Worm (Caenorhabditis elegans): ENCODE data around the gene K07E3.1.

DNA sequence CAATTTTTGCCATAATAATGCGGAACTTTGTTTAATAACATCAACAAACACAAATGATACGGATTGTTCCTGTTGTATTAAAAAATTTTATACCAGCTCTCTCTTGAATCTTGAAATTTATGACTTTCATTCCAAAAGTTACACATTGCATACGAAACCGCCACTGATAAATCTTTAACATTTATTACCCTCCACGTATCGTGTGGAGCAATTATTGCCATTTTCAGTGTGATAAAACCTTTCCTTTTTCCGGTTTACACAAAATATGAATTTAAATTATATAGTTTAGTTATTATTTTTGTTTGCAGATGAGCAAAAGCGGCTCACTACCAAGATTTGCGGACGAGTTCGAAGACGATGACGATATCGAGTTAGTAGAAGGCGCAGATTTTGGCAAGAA lies 49.4 kb upstream of the K07E3.1 start, which contains the start of gene C18A11.3:
- peak; percentile 22 for TF ChIP-seq dve-1 (tag; optimal IDR thresholded peaks at IDR 0.05; ENCODE audit: insufficient read depth)
- TF ChIP-seq nhr-237 (tag; optimal IDR thresholded peaks at IDR 0.05), result no peak
- TF ChIP-seq jun-1 (tag; optimal IDR thresholded peaks at IDR 0.05), result no peak
